Fruit fly (Drosophila melanogaster): ENCODE results near the gene CG7394.
A peak's percentile ranks its signal among the peaks of the same experiment; 100 is the strongest.
"Not testable (repeated sequence)": the region's sequence is repeated elsewhere in the genome, so short reads cannot be mapped to it uniquely, and the experiment has no call there.

Gene CG7394

dm6 chr3L:11574563-11574962, 12.8 kb downstream of the CG7394 start, which contains the start of gene CG33490:
Gene CG33490, minus strand, starts transcription at chr3L:11574663.
- TF ChIP-seq CG13204 (GFP tag; optimal IDR thresholded peaks at IDR 0.05): no peak
- TF ChIP-seq CG10348 (GFP tag; IDR thresholded peaks at IDR 0.05): no peak
- no peak for TF ChIP-seq Pif1A (GFP tag; optimal IDR thresholded peaks at IDR 0.05)
- no peak for TF ChIP-seq CG34367 (tag; optimal IDR thresholded peaks at IDR 0.05)
- no peak for TF ChIP-seq D1 (tag; optimal IDR thresholded peaks at IDR 0.05)
- no peak for TF ChIP-seq CG9948 (tag; optimal IDR thresholded peaks at IDR 0.05)
- no peak for TF ChIP-seq rn (GFP tag; IDR thresholded peaks at IDR 0.05)
- no peak for TF ChIP-seq CG8301 (tag; optimal IDR thresholded peaks at IDR 0.05)
- no peak for TF ChIP-seq CG15710 (tag; optimal IDR thresholded peaks at IDR 0.05)
- TF ChIP-seq CG8159 (tag; optimal IDR thresholded peaks at IDR 0.05): no peak
- TF ChIP-seq Pif1B (GFP tag; optimal IDR thresholded peaks at IDR 0.05): no peak
- TF ChIP-seq CG17806 (tag; optimal IDR thresholded peaks at IDR 0.05): no peak

dm6 chr3L:11576944-11577343, 15.1 kb downstream of the CG7394 start, which contains the start of gene CG33489:
Gene CG33489, minus strand, starts transcription at chr3L:11577044.
- TF ChIP-seq CG13204 (GFP tag; optimal IDR thresholded peaks at IDR 0.05); CG14655 (GFP tag; optimal IDR thresholded peaks at IDR 0.05); CG4496 (GFP tag; IDR thresholded peaks at IDR 0.05): not testable (repeated sequence)

dm6 chr3L:11577395-11577794, 15.6 kb downstream of the CG7394 start, which contains the start of gene CG33271:
Gene CG33271, minus strand, starts transcription at chr3L:11577495.
- TF ChIP-seq CG9948 (tag; optimal IDR thresholded peaks at IDR 0.05): no peak
- TF ChIP-seq CG10348 (GFP tag; IDR thresholded peaks at IDR 0.05): no peak
- no peak for TF ChIP-seq fd96Ca (GFP tag; IDR thresholded peaks at IDR 0.05)
- no peak for TF ChIP-seq CG14655 (GFP tag; optimal IDR thresholded peaks at IDR 0.05)
- TF ChIP-seq Pif1B (GFP tag; optimal IDR thresholded peaks at IDR 0.05): no peak
- no peak for TF ChIP-seq D1 (tag; optimal IDR thresholded peaks at IDR 0.05)
- no peak for TF ChIP-seq rn (GFP tag; IDR thresholded peaks at IDR 0.05)
- TF ChIP-seq CG15710 (tag; optimal IDR thresholded peaks at IDR 0.05): no peak
- no peak for TF ChIP-seq Ets98B (GFP tag; IDR thresholded peaks at IDR 0.05)
- no peak for TF ChIP-seq gl (tag; optimal IDR thresholded peaks at IDR 0.05)
- no peak for TF ChIP-seq CG12605 (GFP tag; IDR thresholded peaks at IDR 0.05)
- TF ChIP-seq Pif1A (GFP tag; optimal IDR thresholded peaks at IDR 0.05): no peak
- no peak for TF ChIP-seq CG8159 (tag; optimal IDR thresholded peaks at IDR 0.05)
- TF ChIP-seq CG8301 (tag; optimal IDR thresholded peaks at IDR 0.05): no peak
- no peak for TF ChIP-seq CG17806 (tag; optimal IDR thresholded peaks at IDR 0.05)
- no peak for TF ChIP-seq CG4496 (GFP tag; IDR thresholded peaks at IDR 0.05)

dm6 chr3L:11578211-11578673, 16.4 kb downstream of the CG7394 start, which contains the start of gene CG33270:
Gene CG33270, minus strand, starts transcription at chr3L:11578623.
- TF ChIP-seq CG9948 (tag; optimal IDR thresholded peaks at IDR 0.05): no peak
- TF ChIP-seq CG12605 (GFP tag; IDR thresholded peaks at IDR 0.05): no peak
- no peak for TF ChIP-seq Snoo (tag; optimal IDR thresholded peaks at IDR 0.05)
- TF ChIP-seq CG8159 (tag; optimal IDR thresholded peaks at IDR 0.05): no peak
- TF ChIP-seq gl (tag; optimal IDR thresholded peaks at IDR 0.05): no peak
- no peak for TF ChIP-seq Pif1B (GFP tag; optimal IDR thresholded peaks at IDR 0.05)
- no peak for TF ChIP-seq CG17806 (tag; optimal IDR thresholded peaks at IDR 0.05)

- TF ChIP-seq EcR (GFP tag; optimal IDR thresholded peaks at IDR 0.05): no peak
- no peak for TF ChIP-seq CG9948 (tag; optimal IDR thresholded peaks at IDR 0.05)
- peak; percentile 70 for TF ChIP-seq D1 (tag; optimal IDR thresholded peaks at IDR 0.05)
- no peak for TF ChIP-seq CG13204 (GFP tag; optimal IDR thresholded peaks at IDR 0.05)
- no peak for TF ChIP-seq gl (tag; optimal IDR thresholded peaks at IDR 0.05)
These were observed 17.1 kb downstream of the CG7394 start for dm6 chr3L:11578847-11579246.

- TF ChIP-seq Snoo (tag; optimal IDR thresholded peaks at IDR 0.05) (no peak), CG8301 (tag; optimal IDR thresholded peaks at IDR 0.05) (no peak), D1 (tag; optimal IDR thresholded peaks at IDR 0.05) (no peak)
These were observed 18.1 kb downstream of the CG7394 start, which contains the start of gene CG43390 for dm6 chr3L:11579919-11580318. Gene CG43390, minus strand, starts transcription at chr3L:11579950.

dm6 chr3L:11580919-11581318, 19.1 kb downstream of the CG7394 start, which contains the start of gene CG43391:
Gene CG43391, minus strand, starts transcription at chr3L:11581019.
- TF ChIP-seq CG15710 (tag; optimal IDR thresholded peaks at IDR 0.05) (no peak), Pif1A (GFP tag; optimal IDR thresholded peaks at IDR 0.05) (no peak), CG4496 (GFP tag; IDR thresholded peaks at IDR 0.05) (no peak), CG17806 (tag; optimal IDR thresholded peaks at IDR 0.05) (no peak), Ets98B (GFP tag; IDR thresholded peaks at IDR 0.05) (no peak), CG9948 (tag; optimal IDR thresholded peaks at IDR 0.05) (no peak), CG8301 (tag; optimal IDR thresholded peaks at IDR 0.05) (no peak), CG32121 (GFP tag; IDR thresholded peaks at IDR 0.05) (no peak), rn (GFP tag; IDR thresholded peaks at IDR 0.05) (no peak), CG12605 (GFP tag; IDR thresholded peaks at IDR 0.05) (no peak), CG10348 (GFP tag; IDR thresholded peaks at IDR 0.05) (no peak), CG14655 (GFP tag; optimal IDR thresholded peaks at IDR 0.05) (no peak)
